Worm (Caenorhabditis elegans): ENCODE measurements around the gene piga-1.

ce11 chrII:8631766-8632165 is 29.7 kb downstream of the piga-1 start:
- TF ChIP-seq W03F9.2 (tag; optimal IDR thresholded peaks at IDR 0.05) = no peak
- TF ChIP-seq him-1 (tag; optimal IDR thresholded peaks at IDR 0.05) = no peak

All from whole organism, L4/young adult.